Fruit fly (Drosophila melanogaster) whole organism, pupa: Measurements from ENCODE around the gene tex.

Experiments used
- CG10348 ChIP-seq: fragments of 200-800 bp; sonication (Bioruptor generic); IDR thresholded peaks from 2 replicates; pipeline ENCODE4 v1.3.6; 2022; ENCODE audit warnings: missing biosample characterization, missing genetic modification characterization
- CG12605 ChIP-seq: fragments of 200-800 bp; sonication (Bioruptor generic); IDR thresholded peaks from 2 replicates; pipeline ENCODE4 v1.3.6; 2022; ENCODE audit warnings: missing biosample characterization, missing genetic modification characterization
- CG13204 ChIP-seq: fragments of 200-800 bp; sonication (Bioruptor generic); optimal IDR thresholded peaks from 2 replicates; lab custom pipeline; 2018; ENCODE audit warnings: missing biosample characterization, mild to moderate bottlenecking, missing genetic modification characterization, moderate library complexity
- CG14655 ChIP-seq: fragments of 200-800 bp; sonication (Bioruptor generic); optimal IDR thresholded peaks from 3 replicates; lab custom pipeline; 2017; ENCODE audit warnings: mild to moderate bottlenecking, missing biosample characterization, missing genetic modification reagents, missing genetic modification characterization
- CG15710 ChIP-seq: fragments of 200-800 bp; sonication (Bioruptor generic); optimal IDR thresholded peaks from 2 replicates; lab custom pipeline; 2018; ENCODE audit warnings: missing biosample characterization, mild to moderate bottlenecking, missing genetic modification characterization, moderate library complexity
- CG17806 ChIP-seq: fragments of 200-800 bp; sonication (Bioruptor generic); optimal IDR thresholded peaks from 2 replicates; lab custom pipeline; 2018; ENCODE audit warnings: missing biosample characterization, mild to moderate bottlenecking, missing genetic modification characterization, moderate library complexity
- CG32121 ChIP-seq: fragments of 200-800 bp; sonication (Bioruptor generic); IDR thresholded peaks from 2 replicates; pipeline ENCODE4 v1.3.6; 2022; ENCODE audit warnings: missing biosample characterization, missing genetic modification characterization
- CG34367 ChIP-seq: fragments of 200-800 bp; sonication (Bioruptor generic); optimal IDR thresholded peaks from 2 replicates; lab custom pipeline; 2018; ENCODE audit warnings: missing biosample characterization, mild to moderate bottlenecking, missing genetic modification characterization
- CG4496 ChIP-seq: fragments of 200-800 bp; sonication (Bioruptor generic); IDR thresholded peaks from 3 replicates; pipeline ENCODE4 v1.3.6; 2022; ENCODE audit warnings: missing biosample characterization, missing genetic modification characterization
- CG8159 ChIP-seq: fragments of 200-800 bp; sonication (Bioruptor generic); optimal IDR thresholded peaks from 3 replicates; lab custom pipeline; 2018; ENCODE audit warnings: missing biosample characterization, mild to moderate bottlenecking, missing genetic modification characterization, moderate library complexity
- CG8301 ChIP-seq: fragments of 200-800 bp; sonication (Bioruptor generic); optimal IDR thresholded peaks from 2 replicates; lab custom pipeline; 2018; ENCODE audit warnings: missing biosample characterization, mild to moderate bottlenecking, missing genetic modification characterization
- CG9948 ChIP-seq: fragments of 200-800 bp; sonication (Bioruptor generic); optimal IDR thresholded peaks from 2 replicates; lab custom pipeline; 2018; ENCODE audit warnings: missing biosample characterization, mild to moderate bottlenecking, missing genetic modification characterization, moderate library complexity
- D1 ChIP-seq: fragments of 200-800 bp; sonication (Bioruptor generic); optimal IDR thresholded peaks from 2 replicates; lab custom pipeline; 2018; ENCODE audit warnings: missing biosample characterization, mild to moderate bottlenecking, missing genetic modification characterization, moderate library complexity
- EcR ChIP-seq: fragments of 200-800 bp; sonication (Bioruptor generic); optimal IDR thresholded peaks from 3 replicates; lab custom pipeline; 2019; ENCODE audit warnings: missing biosample characterization, missing genetic modification characterization, mild to moderate bottlenecking, moderate library complexity, missing genetic modification reagents
- Ets98B ChIP-seq: fragments of 200-800 bp; sonication (Bioruptor generic); IDR thresholded peaks from 2 replicates; pipeline ENCODE4 v1.3.6; 2022; ENCODE audit warnings: missing biosample characterization, missing genetic modification characterization
- Pif1A ChIP-seq: fragments of 200-800 bp; sonication (Bioruptor generic); optimal IDR thresholded peaks from 3 replicates; lab custom pipeline; 2016; ENCODE audit warnings: missing biosample characterization, missing genetic modification characterization
- Pif1B ChIP-seq: fragments of 200-800 bp; sonication (Bioruptor generic); optimal IDR thresholded peaks from 3 replicates; lab custom pipeline; 2016; ENCODE audit warnings: missing biosample characterization, missing genetic modification characterization
- Snoo ChIP-seq: fragments of 200-800 bp; sonication (Bioruptor generic); optimal IDR thresholded peaks from 3 replicates; lab custom pipeline; 2017; ENCODE audit warnings: missing biosample characterization, mild to moderate bottlenecking, missing genetic modification characterization, inconsistent platforms
- fd96Ca ChIP-seq: fragments of 200-800 bp; sonication (Bioruptor generic); IDR thresholded peaks from 3 replicates; pipeline ENCODE4 v1.3.6; 2022; ENCODE audit warnings: missing biosample characterization, missing genetic modification characterization
- gl ChIP-seq: fragments of 200-800 bp; sonication (Bioruptor generic); optimal IDR thresholded peaks from 2 replicates; lab custom pipeline; 2018; ENCODE audit warnings: missing biosample characterization, mild to moderate bottlenecking, missing genetic modification characterization
- rn ChIP-seq: fragments of 200-800 bp; sonication (Bioruptor generic); IDR thresholded peaks from 2 replicates; pipeline ENCODE4 v1.3.6; 2022; ENCODE audit warnings: missing biosample characterization, missing genetic modification characterization

The tex gene

DNA sequence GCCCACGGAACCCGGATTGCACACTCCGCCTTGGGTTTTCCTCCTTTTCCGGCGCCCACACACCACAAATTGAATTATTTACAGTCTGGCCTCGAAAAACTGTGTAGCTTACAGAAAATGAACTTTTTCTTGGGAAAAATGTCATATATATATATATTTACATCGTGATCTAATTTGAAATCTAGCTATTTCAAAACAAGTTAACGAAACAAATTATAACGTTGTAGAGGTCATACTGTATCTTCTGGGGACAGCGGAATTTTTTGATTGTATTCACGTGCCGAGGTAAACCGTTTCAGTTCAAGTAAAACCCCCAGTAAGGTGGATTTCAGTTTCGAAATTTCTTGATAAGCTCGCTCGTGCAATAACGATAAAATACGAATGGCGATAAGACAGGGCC, 46.0 kb upstream of the tex start:
- TF ChIP-seq Pif1A (GFP tag; lab: Kevin White, UChicago) (peak; percentile 9), CG17806 (tag; lab: Kevin White, UChicago) (peak; percentile 3), CG12605 (GFP tag; lab: Robert Waterston, UW) (peak; percentile 82), CG34367 (tag; lab: Kevin White, UChicago) (no peak), Ets98B (GFP tag; lab: Robert Waterston, UW) (peak; percentile 66), CG4496 (GFP tag; lab: Robert Waterston, UW) (peak; percentile 72; the same call in 2 of the 3 replicates), Snoo (tag; lab: Kevin White, UChicago) (peak; percentile 51), CG9948 (no peak), rn (GFP tag; lab: Robert Waterston, UW) (no peak), CG32121 (peak; percentile 74)

DNA sequence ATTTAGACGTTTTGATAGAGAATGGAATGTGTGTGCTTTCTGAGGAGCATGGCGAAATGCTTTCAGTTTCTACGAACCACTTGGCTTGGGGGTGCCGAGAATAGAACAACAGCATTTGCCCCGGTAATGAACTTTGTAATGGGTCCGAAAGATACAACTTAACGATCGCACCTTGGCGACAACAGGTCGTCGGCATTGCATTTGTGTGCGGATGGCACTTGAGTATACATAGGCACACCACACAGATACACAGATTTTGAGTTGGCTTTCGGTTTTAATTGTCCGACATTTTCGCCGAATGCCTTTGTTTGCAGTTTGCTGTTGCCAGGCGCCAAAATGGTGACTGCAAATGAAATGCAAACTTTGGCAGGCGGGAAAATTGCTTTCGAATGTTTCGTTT, 45.5 kb upstream of the tex start:
- no peak for TF ChIP-seq CG14655 (GFP tag; lab: Kevin White, UChicago)

DNA sequence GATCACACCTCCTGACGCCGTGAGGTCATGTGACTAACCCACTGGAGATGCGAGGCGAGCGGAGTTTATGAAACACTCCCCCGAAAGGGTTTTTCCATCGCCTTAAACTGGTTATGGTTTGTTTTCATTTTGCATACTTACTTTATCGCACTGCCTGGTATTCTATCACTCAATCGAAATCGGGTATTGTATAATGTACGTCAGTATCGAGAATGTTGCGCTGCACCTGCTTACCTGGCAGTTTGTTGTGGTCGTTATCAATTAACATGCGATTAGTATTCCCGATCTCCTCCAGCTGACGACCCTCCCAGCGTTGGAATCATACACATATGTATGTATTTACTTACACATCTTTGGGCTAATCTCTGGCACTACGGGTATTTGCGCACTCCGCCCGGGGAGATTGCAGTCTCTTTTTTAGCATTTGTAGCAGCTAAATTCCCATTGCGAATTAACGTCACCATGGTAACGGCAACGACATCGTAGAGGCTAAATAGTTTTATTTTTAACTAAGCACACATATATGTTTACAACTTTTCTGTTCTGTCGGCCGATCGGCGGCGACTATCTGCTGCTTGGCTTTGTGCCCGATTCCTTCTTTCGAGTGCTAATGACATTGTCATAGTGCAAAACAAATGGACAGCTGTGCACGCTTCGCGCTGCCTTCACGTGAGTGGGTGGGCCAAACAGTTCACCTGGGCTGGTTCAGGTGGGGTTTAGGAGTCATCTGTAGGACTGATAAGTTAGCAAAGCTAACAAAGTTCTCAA, 44.7 kb upstream of the tex start:
- no peak; the same call in 1 of the 2 replicates for TF ChIP-seq CG12605 (GFP tag; lab: Robert Waterston, UW)
- TF ChIP-seq CG32121: no peak; the same call in 1 of the 2 replicates
- no peak for TF ChIP-seq gl
- no peak for TF ChIP-seq Pif1B (GFP tag; lab: Kevin White, UChicago)
- TF ChIP-seq CG8301 (tag; lab: Kevin White, UChicago): no peak
- no peak for TF ChIP-seq CG15710 (tag; lab: Kevin White, UChicago)
- no peak for TF ChIP-seq Snoo (tag; lab: Kevin White, UChicago)
- no peak for TF ChIP-seq fd96Ca (GFP tag; lab: Robert Waterston, UW)
- TF ChIP-seq CG8159: no peak
- no peak for TF ChIP-seq CG17806 (tag; lab: Kevin White, UChicago)
- no peak for TF ChIP-seq CG4496 (GFP tag; lab: Robert Waterston, UW)
- no peak for TF ChIP-seq rn (GFP tag; lab: Robert Waterston, UW)
- no peak for TF ChIP-seq CG9948
- no peak for TF ChIP-seq CG10348 (GFP tag; lab: Robert Waterston, UW)
- TF ChIP-seq CG13204 (GFP tag; lab: Kevin White, UChicago): no peak
- no peak for TF ChIP-seq CG14655 (GFP tag; lab: Kevin White, UChicago)
- no peak for TF ChIP-seq Pif1A (GFP tag; lab: Kevin White, UChicago)
- no peak for TF ChIP-seq CG34367 (tag; lab: Kevin White, UChicago)
- no peak for TF ChIP-seq D1 (tag; lab: Kevin White, UChicago)
- no peak for TF ChIP-seq Ets98B (GFP tag; lab: Robert Waterston, UW)

DNA sequence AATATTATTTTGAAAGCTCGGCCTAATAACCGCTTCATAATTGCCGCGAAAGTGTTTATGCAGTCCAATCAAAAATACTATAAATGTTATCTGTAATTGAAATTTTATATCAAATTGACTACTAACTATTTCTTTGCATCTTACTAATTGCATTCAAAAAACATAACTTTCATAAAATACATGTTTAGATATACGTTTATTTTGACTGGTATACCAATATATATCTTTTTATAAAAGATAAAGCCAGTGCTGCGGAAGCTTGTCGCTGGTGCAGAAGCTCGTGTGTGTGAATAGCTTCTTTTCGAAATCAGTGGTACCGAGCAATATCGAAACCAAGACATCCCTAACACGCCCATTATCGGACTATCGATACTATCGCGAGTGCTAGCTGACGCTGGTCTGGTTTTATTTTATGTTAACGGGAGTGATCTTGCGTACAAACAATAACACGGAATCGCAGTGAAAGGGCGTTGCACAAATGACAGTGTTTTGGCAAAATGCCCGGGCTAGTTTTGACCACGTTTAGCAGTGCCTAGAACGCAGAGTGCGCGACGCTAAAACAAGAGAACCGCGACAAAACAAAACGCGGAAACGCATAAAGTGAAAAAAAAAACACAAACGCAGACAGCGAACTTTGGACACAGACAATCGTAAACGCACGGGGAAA, 41.1 kb upstream of the tex start, which contains the start of gene Atg13:
Atg13 (plus strand) TSS at position 367 of the 667 bp plus-strand sequence.
- TF ChIP-seq CG14655 (GFP tag; lab: Kevin White, UChicago) (no peak), Pif1B (GFP tag; lab: Kevin White, UChicago) (no peak), CG9948 (peak; percentile 2), CG4496 (GFP tag; lab: Robert Waterston, UW) (peak; percentile 84), CG8301 (tag; lab: Kevin White, UChicago) (peak; percentile 83), rn (GFP tag; lab: Robert Waterston, UW) (no peak), CG15710 (tag; lab: Kevin White, UChicago) (peak; percentile 42), CG32121 (peak; percentile 79), Pif1A (GFP tag; lab: Kevin White, UChicago) (no peak), CG34367 (tag; lab: Kevin White, UChicago) (peak; percentile 71), CG13204 (GFP tag; lab: Kevin White, UChicago) (no peak), Ets98B (GFP tag; lab: Robert Waterston, UW) (peak; percentile 71), gl (peak; percentile 94), Snoo (tag; lab: Kevin White, UChicago) (peak; percentile 50), fd96Ca (GFP tag; lab: Robert Waterston, UW) (peak; percentile 66; the same call in 2 of the 3 replicates), CG12605 (GFP tag; lab: Robert Waterston, UW) (peak; percentile 87), CG8159 (peak; percentile 63), D1 (tag; lab: Kevin White, UChicago) (no peak), CG17806 (tag; lab: Kevin White, UChicago) (peak; percentile 45), CG10348 (GFP tag; lab: Robert Waterston, UW) (no peak), EcR (GFP tag; lab: Kevin White, UChicago) (peak; percentile 30)
- TF ChIP-seq, all 21 proteins: peak for 14

DNA sequence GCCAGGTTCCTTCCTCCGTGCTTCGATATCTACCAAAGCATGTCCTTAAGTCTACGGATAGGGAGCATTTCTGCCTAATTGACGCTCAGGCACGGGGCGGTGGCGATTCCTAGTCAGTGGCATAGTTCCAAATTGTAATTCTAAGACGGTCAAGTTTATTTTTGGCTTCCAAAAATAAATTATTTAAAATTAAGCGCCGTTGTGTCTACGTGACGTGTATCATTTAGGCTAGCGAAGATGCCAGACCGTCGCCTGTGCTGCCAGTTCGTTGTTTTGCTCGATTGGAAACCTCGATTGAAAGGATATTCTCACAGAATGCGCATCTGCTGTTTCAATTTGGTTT, 40.6 kb upstream of the tex start:
- TF ChIP-seq CG15710 (tag; lab: Kevin White, UChicago) (no peak), CG8301 (tag; lab: Kevin White, UChicago) (no peak), CG14655 (GFP tag; lab: Kevin White, UChicago) (no peak), Ets98B (GFP tag; lab: Robert Waterston, UW) (no peak), CG4496 (GFP tag; lab: Robert Waterston, UW) (no peak), Pif1B (GFP tag; lab: Kevin White, UChicago) (no peak), Pif1A (GFP tag; lab: Kevin White, UChicago) (no peak), CG32121 (no peak), CG10348 (GFP tag; lab: Robert Waterston, UW) (no peak), CG12605 (GFP tag; lab: Robert Waterston, UW) (no peak)
